Fruit fly (Drosophila melanogaster): ENCODE results near the gene Arglu1.

Gene Arglu1

DNA sequence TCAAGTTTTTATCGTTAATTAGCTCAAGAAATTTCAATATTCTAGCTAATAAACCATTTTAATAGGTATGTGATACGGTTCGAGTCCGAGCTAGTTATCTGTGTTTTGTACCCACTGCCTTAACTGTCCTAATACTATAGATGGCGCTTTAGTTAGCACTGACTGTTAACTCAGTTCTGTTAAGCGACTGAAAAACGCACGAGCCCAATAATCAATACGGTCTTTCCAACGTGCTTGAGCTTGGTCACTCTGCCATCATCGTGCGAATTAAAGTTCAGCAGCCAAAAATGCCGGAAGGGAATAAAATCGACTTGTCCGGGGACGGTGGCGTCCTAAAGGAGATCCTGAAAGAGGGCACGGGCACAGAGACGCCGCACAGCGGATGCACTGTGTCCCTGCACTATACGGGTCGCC lies 50.1 kb downstream of the Arglu1 start, which contains the start of gene Fkbp59 (continued):
- TF ChIP-seq onecut (GFP tag; IDR thresholded peaks at IDR 0.05) (peak; percentile 96), Sox102F (GFP tag; optimal IDR thresholded peaks at IDR 0.05) (no peak), CG30020 (tag; optimal IDR thresholded peaks at IDR 0.05) (no peak), vfl (GFP tag; optimal IDR thresholded peaks at IDR 0.05) (no peak), CG33213 (GFP tag; optimal IDR thresholded peaks at IDR 0.05) (peak; percentile 38), zen (tag; optimal IDR thresholded peaks at IDR 0.05) (peak; percentile 44), Aef1 (GFP tag; IDR thresholded peaks at IDR 0.05) (no peak), CG17186 (GFP tag; optimal IDR thresholded peaks at IDR 0.05) (peak; percentile 76), dysf (GFP tag; IDR thresholded peaks at IDR 0.05) (no peak), H15 (GFP tag; IDR thresholded peaks at IDR 0.05) (no peak), sna (GFP tag; IDR thresholded peaks at IDR 0.05; ENCODE audit: partially characterized antibody) (peak; percentile 69), CG18262 (tag; optimal IDR thresholded peaks at IDR 0.05) (no peak), Atf-2 (GFP tag; optimal IDR thresholded peaks at IDR 0.05) (no peak), CG1792 (GFP tag; optimal IDR thresholded peaks at IDR 0.05) (no peak), CG5245 (GFP tag; optimal IDR thresholded peaks at IDR 0.05) (no peak), Sry-δ (GFP tag; optimal IDR thresholded peaks at IDR 0.05) (peak; percentile 16), CG8089 (GFP tag; optimal IDR thresholded peaks at IDR 0.05) (no peak), ash1 (GFP tag; optimal IDR thresholded peaks at IDR 0.05) (no peak), YL-1 (GFP tag; optimal IDR thresholded peaks at IDR 0.05) (no peak), stwl (tag; optimal IDR thresholded peaks at IDR 0.05) (peak; percentile 73), fd3F (GFP tag; optimal IDR thresholded peaks at IDR 0.05) (no peak), Eip74EF (GFP tag; optimal IDR thresholded peaks at IDR 0.05) (no peak), Stat92E (GFP tag; optimal IDR thresholded peaks at IDR 0.05) (no peak), Hr51 (GFP tag; optimal IDR thresholded peaks at IDR 0.05) (peak in 1 of 2 experiments; percentile 37), CG7556 (GFP tag; optimal IDR thresholded peaks at IDR 0.05) (no peak), Dip2 (GFP tag; IDR thresholded peaks at IDR 0.05) (no peak), zfh2 (GFP tag; optimal IDR thresholded peaks at IDR 0.05) (no peak), chn (GFP tag; optimal IDR thresholded peaks at IDR 0.05) (no peak), ara (GFP tag; IDR thresholded peaks at IDR 0.05) (no peak), CG8924 (tag; optimal IDR thresholded peaks at IDR 0.05) (no peak), CG5180 (GFP tag; optimal IDR thresholded peaks at IDR 0.05) (no peak), CG1233 (GFP tag; optimal IDR thresholded peaks at IDR 0.05) (no peak), fd96Cb (tag; optimal IDR thresholded peaks at IDR 0.05) (no peak), CG18599 (GFP tag; optimal IDR thresholded peaks at IDR 0.05) (no peak), Sox100B (GFP tag; optimal IDR thresholded peaks at IDR 0.05) (no peak), Jarid2 (GFP tag; optimal IDR thresholded peaks at IDR 0.05) (no peak), tna (GFP tag; IDR thresholded peaks at IDR 0.05; ENCODE audit: partially characterized antibody) (peak; percentile 99), org-1 (GFP tag; optimal IDR thresholded peaks at IDR 0.05) (no peak), CG7372 (GFP tag; IDR thresholded peaks at IDR 0.05) (0 out of 2 replicates have a peak, but pooled peaks have one; percentile 10), exex (tag; optimal IDR thresholded peaks at IDR 0.05) (no peak), lilli (GFP tag; optimal IDR thresholded peaks at IDR 0.05) (peak; percentile 18), CG14014 (GFP tag; IDR thresholded peaks at IDR 0.05) (no peak), CG15269 (tag; optimal IDR thresholded peaks at IDR 0.05) (no peak), CG4282 (GFP tag; optimal IDR thresholded peaks at IDR 0.05) (no peak), CG15514 (GFP tag; optimal IDR thresholded peaks at IDR 0.05) (peak; percentile 33), CG6175 (GFP tag; IDR thresholded peaks at IDR 0.05) (no peak), CG3726 (GFP tag; IDR thresholded peaks at IDR 0.05) (no peak), Mad (GFP tag; optimal IDR thresholded peaks at IDR 0.05) (no peak), CG10565 (GFP tag; optimal IDR thresholded peaks at IDR 0.05) (no peak), ind (GFP tag; optimal IDR thresholded peaks at IDR 0.05) (no peak)
